Fruit fly (Drosophila melanogaster): ENCODE measurements around the gene Fur2.

Gene Fur2

DNA sequence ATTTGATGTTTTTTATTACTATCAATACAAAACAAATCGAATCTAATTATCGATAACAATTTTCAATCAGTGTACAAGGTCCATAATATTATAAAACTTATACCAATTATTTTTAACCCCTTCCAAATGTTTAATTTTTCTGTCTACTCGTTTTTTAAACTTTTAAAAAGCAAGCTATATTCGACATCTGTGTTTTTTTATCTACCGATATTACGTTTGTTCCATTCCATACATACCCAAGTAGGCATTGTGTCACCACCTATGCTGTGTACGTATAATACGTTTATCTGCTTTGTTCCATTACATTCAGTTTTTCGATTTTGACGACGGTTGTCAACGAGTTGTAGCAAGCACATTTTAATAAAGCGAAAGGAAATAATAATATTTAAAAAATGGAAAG lies 11.6 kb upstream of the Fur2 start, which contains the start of gene nonA:
nonA (plus strand) TSS at position 264 of the 400 bp plus-strand sequence.
- no peak for TF ChIP-seq CG12768 (GFP tag; optimal IDR thresholded peaks at IDR 0.05)
- TF ChIP-seq Mnt (GFP tag; optimal IDR thresholded peaks at IDR 0.05) = peak; percentile 41
- no peak for TF ChIP-seq CG33017 (tag; optimal IDR thresholded peaks at IDR 0.05)
- peak; percentile 1 for TF ChIP-seq Crg-1 (GFP tag; optimal IDR thresholded peaks at IDR 0.05)
- TF ChIP-seq bab1 (GFP tag; optimal IDR thresholded peaks at IDR 0.05) = peak; percentile 33
- TF ChIP-seq toe (GFP tag; optimal IDR thresholded peaks at IDR 0.05) = no peak

dm6 chrX:16368585-16368984 lies 4.3 kb upstream of the Fur2 start:
- TF ChIP-seq CG12768 (GFP tag; optimal IDR thresholded peaks at IDR 0.05) = no peak
- TF ChIP-seq toe (GFP tag; optimal IDR thresholded peaks at IDR 0.05) = no peak
- no peak for TF ChIP-seq tj (GFP tag; optimal IDR thresholded peaks at IDR 0.05)
- TF ChIP-seq pad (GFP tag; optimal IDR thresholded peaks at IDR 0.05) = no peak
- no peak for TF ChIP-seq cic (GFP tag; optimal IDR thresholded peaks at IDR 0.05)
- TF ChIP-seq CG5204 (GFP tag; optimal IDR thresholded peaks at IDR 0.05) = no peak
- no peak for TF ChIP-seq CG33017 (tag; optimal IDR thresholded peaks at IDR 0.05)
- TF ChIP-seq cnc (optimal IDR thresholded peaks at IDR 0.05) = no peak
- TF ChIP-seq CG7045 (GFP tag; optimal IDR thresholded peaks at IDR 0.05) = no peak
- no peak for TF ChIP-seq CG7101 (tag; optimal IDR thresholded peaks at IDR 0.05)
- no peak for TF ChIP-seq Mnt (GFP tag; optimal IDR thresholded peaks at IDR 0.05)
- TF ChIP-seq bab1 (GFP tag; optimal IDR thresholded peaks at IDR 0.05) = no peak
- no peak for TF ChIP-seq ovo (GFP tag; optimal IDR thresholded peaks at IDR 0.05)
- no peak for TF ChIP-seq Crg-1 (GFP tag; optimal IDR thresholded peaks at IDR 0.05)
- no peak for TF ChIP-seq CG1620 (GFP tag; optimal IDR thresholded peaks at IDR 0.05)
- no peak for TF ChIP-seq Clk (GFP tag; optimal IDR thresholded peaks at IDR 0.05)

DNA sequence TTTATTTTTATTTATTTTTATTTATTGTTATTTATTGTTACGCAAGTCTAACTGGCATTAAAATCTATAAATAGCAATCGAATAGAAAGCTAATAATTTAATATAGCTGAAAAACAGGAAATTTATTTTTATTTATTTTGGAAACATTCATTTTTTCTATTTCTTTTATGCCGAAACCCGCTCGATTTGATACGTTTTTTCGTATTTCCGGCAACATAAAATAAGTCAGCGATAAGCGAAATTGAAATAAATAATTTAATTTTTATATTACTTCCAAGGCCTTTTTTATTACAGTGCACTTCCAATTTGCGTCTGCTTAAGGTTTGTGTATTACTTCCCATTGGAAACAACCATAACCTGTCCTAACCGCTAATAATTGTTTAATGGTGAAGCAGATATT lies 963 bp upstream of the Fur2 start:
- TF ChIP-seq CG11617 (GFP tag; optimal IDR thresholded peaks at IDR 0.05) (no peak), kay (GFP tag; ENCODE audit: borderline replicate concordance) (peak; percentile 30), CG33017 (tag; optimal IDR thresholded peaks at IDR 0.05) (no peak), tj (GFP tag; optimal IDR thresholded peaks at IDR 0.05) (no peak), toe (GFP tag; optimal IDR thresholded peaks at IDR 0.05) (no peak)

dm6 chrX:16373541-16373940 lies 655 bp downstream of the Fur2 start:
- no peak for TF ChIP-seq Mnt (GFP tag; optimal IDR thresholded peaks at IDR 0.05)
- no peak for TF ChIP-seq ovo (GFP tag; optimal IDR thresholded peaks at IDR 0.05)
- TF ChIP-seq tj (GFP tag; optimal IDR thresholded peaks at IDR 0.05) = peak; percentile 6
- no peak for TF ChIP-seq Clk (GFP tag; optimal IDR thresholded peaks at IDR 0.05)
- no peak for TF ChIP-seq CG33017 (tag; optimal IDR thresholded peaks at IDR 0.05)
- peak; percentile 13 for TF ChIP-seq bab1 (GFP tag; optimal IDR thresholded peaks at IDR 0.05)
- TF ChIP-seq toe (GFP tag; optimal IDR thresholded peaks at IDR 0.05) = no peak
- TF ChIP-seq CG7101 (tag; optimal IDR thresholded peaks at IDR 0.05) = peak; percentile 6
- no peak for TF ChIP-seq CG5204 (GFP tag; optimal IDR thresholded peaks at IDR 0.05)
- no peak for TF ChIP-seq CG7045 (GFP tag; optimal IDR thresholded peaks at IDR 0.05)
- no peak for TF ChIP-seq cnc (optimal IDR thresholded peaks at IDR 0.05)
- TF ChIP-seq CG11617 (GFP tag; optimal IDR thresholded peaks at IDR 0.05) = no peak
- TF ChIP-seq pad (GFP tag; optimal IDR thresholded peaks at IDR 0.05) = no peak
- TF ChIP-seq CG12768 (GFP tag; optimal IDR thresholded peaks at IDR 0.05) = no peak
- TF ChIP-seq cic (GFP tag; optimal IDR thresholded peaks at IDR 0.05) = no peak
- no peak for TF ChIP-seq Crg-1 (GFP tag; optimal IDR thresholded peaks at IDR 0.05)
- peak; percentile 34 for TF ChIP-seq CG14711 (tag; optimal IDR thresholded peaks at IDR 0.05)
- TF ChIP-seq kay (GFP tag; ENCODE audit: borderline replicate concordance) = no peak
- TF ChIP-seq CG1620 (GFP tag; optimal IDR thresholded peaks at IDR 0.05) = no peak
- no peak for TF ChIP-seq Hr96 (GFP tag; optimal IDR thresholded peaks at IDR 0.05)

dm6 chrX:16374059-16374458 lies 1.2 kb downstream of the Fur2 start:
- TF ChIP-seq kay (GFP tag; ENCODE audit: borderline replicate concordance) (peak; percentile 58), cnc (optimal IDR thresholded peaks at IDR 0.05) (no peak), ovo (GFP tag; optimal IDR thresholded peaks at IDR 0.05) (no peak), cic (GFP tag; optimal IDR thresholded peaks at IDR 0.05) (no peak), tj (GFP tag; optimal IDR thresholded peaks at IDR 0.05) (no peak), Hr96 (GFP tag; optimal IDR thresholded peaks at IDR 0.05) (no peak), CG11617 (GFP tag; optimal IDR thresholded peaks at IDR 0.05) (no peak), CG33017 (tag; optimal IDR thresholded peaks at IDR 0.05) (no peak), pad (GFP tag; optimal IDR thresholded peaks at IDR 0.05) (peak; percentile 20), CG7045 (GFP tag; optimal IDR thresholded peaks at IDR 0.05) (no peak), CG7101 (tag; optimal IDR thresholded peaks at IDR 0.05) (no peak), bab1 (GFP tag; optimal IDR thresholded peaks at IDR 0.05) (no peak), CG14711 (tag; optimal IDR thresholded peaks at IDR 0.05) (no peak), CG1620 (GFP tag; optimal IDR thresholded peaks at IDR 0.05) (no peak), toe (GFP tag; optimal IDR thresholded peaks at IDR 0.05) (no peak)

DNA sequence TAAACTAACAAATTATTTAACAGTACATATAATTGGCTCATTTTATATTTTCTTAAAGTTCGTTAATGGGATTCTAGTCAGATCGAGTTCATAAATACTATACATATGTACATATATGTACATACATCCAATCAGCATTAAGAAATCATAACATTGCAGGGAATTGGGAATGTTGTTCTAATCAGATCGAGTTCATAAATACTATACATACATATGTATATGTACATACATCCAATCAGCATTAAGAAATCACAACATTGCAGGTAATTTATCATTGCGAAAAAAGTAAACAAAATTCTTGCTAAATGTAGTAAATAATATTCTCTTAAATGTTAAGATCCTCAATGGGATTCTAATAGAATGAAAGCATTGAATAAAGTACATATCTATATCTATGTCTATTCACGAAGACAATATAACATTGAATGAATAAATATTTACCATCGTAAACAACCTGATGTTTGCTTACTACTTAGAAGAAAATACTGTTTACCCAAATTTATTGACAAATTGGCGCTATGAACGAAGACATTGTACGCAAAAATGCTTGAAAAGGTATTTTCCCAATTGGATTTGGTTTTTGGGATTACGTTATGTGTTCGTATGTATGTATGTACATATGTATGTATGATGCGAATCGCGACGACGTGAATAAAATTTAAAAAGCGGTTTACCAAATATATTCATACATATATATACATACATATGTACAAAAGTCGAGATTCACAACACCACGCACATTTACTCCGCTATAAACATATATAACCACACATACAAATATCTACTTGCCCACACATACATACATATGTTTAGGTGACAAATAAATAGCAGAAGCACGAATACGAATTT lies 11.0 kb downstream of the Fur2 start:
- peak; percentile 38 for TF ChIP-seq tj (GFP tag; optimal IDR thresholded peaks at IDR 0.05)
- no peak for TF ChIP-seq CG12768 (GFP tag; optimal IDR thresholded peaks at IDR 0.05)
- no peak for TF ChIP-seq CG5204 (GFP tag; optimal IDR thresholded peaks at IDR 0.05)
- TF ChIP-seq CG1620 (GFP tag; optimal IDR thresholded peaks at IDR 0.05) = peak; percentile 46
- peak; percentile 50 for TF ChIP-seq CG33017 (tag; optimal IDR thresholded peaks at IDR 0.05)
- TF ChIP-seq pad (GFP tag; optimal IDR thresholded peaks at IDR 0.05) = peak; percentile 41
- TF ChIP-seq cnc (optimal IDR thresholded peaks at IDR 0.05) = no peak
- TF ChIP-seq bab1 (GFP tag; optimal IDR thresholded peaks at IDR 0.05) = no peak
- peak; percentile 77 for TF ChIP-seq Crg-1 (GFP tag; optimal IDR thresholded peaks at IDR 0.05)
- peak; percentile 10 for TF ChIP-seq cic (GFP tag; optimal IDR thresholded peaks at IDR 0.05)
- peak; percentile 63 for TF ChIP-seq ovo (GFP tag; optimal IDR thresholded peaks at IDR 0.05)
- peak; percentile 73 for TF ChIP-seq CG14711 (tag; optimal IDR thresholded peaks at IDR 0.05)
- no peak for TF ChIP-seq toe (GFP tag; optimal IDR thresholded peaks at IDR 0.05)
- peak; percentile 89 for TF ChIP-seq CG7101 (tag; optimal IDR thresholded peaks at IDR 0.05)
- TF ChIP-seq CG11617 (GFP tag; optimal IDR thresholded peaks at IDR 0.05) = peak; percentile 11
- TF ChIP-seq Hr96 (GFP tag; optimal IDR thresholded peaks at IDR 0.05) = no peak
- TF ChIP-seq CG7045 (GFP tag; optimal IDR thresholded peaks at IDR 0.05) = peak; percentile 38
- TF ChIP-seq Clk (GFP tag; optimal IDR thresholded peaks at IDR 0.05) = no peak
- peak; percentile 94 for TF ChIP-seq kay (GFP tag; ENCODE audit: borderline replicate concordance)
- no peak for TF ChIP-seq Mnt (GFP tag; optimal IDR thresholded peaks at IDR 0.05)
